Fruit fly (Drosophila melanogaster): Measurements from ENCODE around the gene Nsf2.

Gene Nsf2

dm6 chr3R:13845250-13845699 is 7.5 kb upstream of the Nsf2 start:
- TF ChIP-seq brk (GFP tag; optimal IDR thresholded peaks at IDR 0.05) (peak; percentile 52), lola (GFP tag; optimal IDR thresholded peaks at IDR 0.05) (no peak), CrebA (GFP tag; optimal IDR thresholded peaks at IDR 0.05; ENCODE audit: borderline replicate concordance) (no peak), Dfd (GFP tag; optimal IDR thresholded peaks at IDR 0.05) (no peak), Dif (GFP tag; optimal IDR thresholded peaks at IDR 0.05; ENCODE audit: partially characterized antibody) (no peak), Sp1 (GFP tag; optimal IDR thresholded peaks at IDR 0.05) (peak; percentile 77), Rel (GFP tag; optimal IDR thresholded peaks at IDR 0.05) (no peak), Rel (tag; optimal IDR thresholded peaks at IDR 0.05) (no peak), Abd-B (GFP tag; optimal IDR thresholded peaks at IDR 0.05) (no peak), jim (GFP tag; optimal IDR thresholded peaks at IDR 0.05) (no peak), Vsx2 (GFP tag; optimal IDR thresholded peaks at IDR 0.05; ENCODE audit: partially characterized antibody) (no peak), Myc (optimal IDR thresholded peaks at IDR 0.05) (no peak), foxo (GFP tag; optimal IDR thresholded peaks at IDR 0.05) (peak in 1 of 2 experiments; percentile 69), CG9705 (GFP tag; optimal IDR thresholded peaks at IDR 0.05) (no peak), psq (GFP tag; optimal IDR thresholded peaks at IDR 0.05) (peak; percentile 58), pan (optimal IDR thresholded peaks at IDR 0.05) (no peak), dmrt93B (GFP tag; optimal IDR thresholded peaks at IDR 0.05) (peak; percentile 4), Mio (GFP tag; optimal IDR thresholded peaks at IDR 0.05) (no peak), Hr83 (GFP tag; optimal IDR thresholded peaks at IDR 0.05; ENCODE audit: poor library complexity, severe bottlenecking) (no peak), dl (GFP tag; optimal IDR thresholded peaks at IDR 0.05; ENCODE audit: insufficient read depth in 1 of 2, partially characterized antibody in 2 of 2) (no peak), CG32264 (GFP tag; optimal IDR thresholded peaks at IDR 0.05) (no peak), h (GFP tag; optimal IDR thresholded peaks at IDR 0.05) (peak; percentile 51), woc (GFP tag; optimal IDR thresholded peaks at IDR 0.05) (no peak), dsf (GFP tag; optimal IDR thresholded peaks at IDR 0.05; ENCODE audit: borderline replicate concordance) (no peak), Jra (GFP tag; optimal IDR thresholded peaks at IDR 0.05) (no peak), rgr (GFP tag; optimal IDR thresholded peaks at IDR 0.05) (peak; percentile 64), br (GFP tag; optimal IDR thresholded peaks at IDR 0.05) (peak; percentile 31), Hr78 (GFP tag; optimal IDR thresholded peaks at IDR 0.05) (no peak), N (GFP tag; optimal IDR thresholded peaks at IDR 0.05) (no peak), usp (GFP tag; optimal IDR thresholded peaks at IDR 0.05) (no peak), fru (GFP tag; optimal IDR thresholded peaks at IDR 0.05) (peak; percentile 12), ey (GFP tag; optimal IDR thresholded peaks at IDR 0.05) (peak; percentile 20), HLH106 (tag; optimal IDR thresholded peaks at IDR 0.05) (peak; percentile 60), Hnf4 (GFP tag; optimal IDR thresholded peaks at IDR 0.05) (peak; percentile 32), sage (GFP tag; optimal IDR thresholded peaks at IDR 0.05) (peak; percentile 37), tai (GFP tag; optimal IDR thresholded peaks at IDR 0.05) (no peak), OdsH (GFP tag; optimal IDR thresholded peaks at IDR 0.05) (peak; percentile 62), sv (GFP tag; optimal IDR thresholded peaks at IDR 0.05) (no peak), GATAd (GFP tag; optimal IDR thresholded peaks at IDR 0.05) (no peak)

dm6 chr3R:13843611-13844010 is 5.8 kb upstream of the Nsf2 start:
- TF ChIP-seq psq (GFP tag; optimal IDR thresholded peaks at IDR 0.05) (peak; percentile 34), CG32264 (GFP tag; optimal IDR thresholded peaks at IDR 0.05) (no peak), brk (GFP tag; optimal IDR thresholded peaks at IDR 0.05) (peak; percentile 47), dmrt93B (GFP tag; optimal IDR thresholded peaks at IDR 0.05) (peak; percentile 12), jim (GFP tag; optimal IDR thresholded peaks at IDR 0.05) (no peak), ey (GFP tag; optimal IDR thresholded peaks at IDR 0.05) (peak; percentile 11), Hnf4 (GFP tag; optimal IDR thresholded peaks at IDR 0.05) (peak; percentile 18), Rel (GFP tag; optimal IDR thresholded peaks at IDR 0.05) (no peak), Rel (tag; optimal IDR thresholded peaks at IDR 0.05) (no peak), OdsH (GFP tag; optimal IDR thresholded peaks at IDR 0.05) (peak; percentile 51), Jra (GFP tag; optimal IDR thresholded peaks at IDR 0.05) (no peak), h (GFP tag; optimal IDR thresholded peaks at IDR 0.05) (peak; percentile 59), Vsx2 (GFP tag; optimal IDR thresholded peaks at IDR 0.05; ENCODE audit: partially characterized antibody) (no peak), CG9705 (GFP tag; optimal IDR thresholded peaks at IDR 0.05) (no peak), woc (GFP tag; optimal IDR thresholded peaks at IDR 0.05) (peak; percentile 13), dsf (GFP tag; optimal IDR thresholded peaks at IDR 0.05; ENCODE audit: borderline replicate concordance) (no peak), foxo (GFP tag; optimal IDR thresholded peaks at IDR 0.05) (peak in 1 of 2 experiments; percentile 48), sage (GFP tag; optimal IDR thresholded peaks at IDR 0.05) (peak; percentile 2), rgr (GFP tag; optimal IDR thresholded peaks at IDR 0.05) (peak; percentile 53), fru (GFP tag; optimal IDR thresholded peaks at IDR 0.05) (peak; percentile 27), Myc (optimal IDR thresholded peaks at IDR 0.05) (no peak), HLH106 (tag; optimal IDR thresholded peaks at IDR 0.05) (peak; percentile 12), Sp1 (GFP tag; optimal IDR thresholded peaks at IDR 0.05) (peak; percentile 23)

Measured in whole organism, wandering third instar larva.